Worm (Caenorhabditis elegans): ENCODE data around the gene cks-1.
A peak's percentile ranks its signal among the peaks of the same experiment; 100 is the strongest.

cks-1 gene

ce11 chrIV:8513619-8514018, at the start of gene cks-1:
cks-1 (plus strand) TSS chrIV:8513919.
- TF ChIP-seq nhr-28 (tag; optimal IDR thresholded peaks at IDR 0.05) = no peak
- TF ChIP-seq cnd-1 (tag; optimal IDR thresholded peaks at IDR 0.05) = no peak
- no peak for TF ChIP-seq zip-8 (tag; optimal IDR thresholded peaks at IDR 0.05)
- TF ChIP-seq mab-5 (tag; optimal IDR thresholded peaks at IDR 0.05) = no peak
- TF ChIP-seq nhr-12 (tag; optimal IDR thresholded peaks at IDR 0.05) = no peak
- TF ChIP-seq lin-32 (GFP tag; optimal IDR thresholded peaks at IDR 0.05) = no peak
- TF ChIP-seq nhr-237 (tag; optimal IDR thresholded peaks at IDR 0.05) = no peak
- TF ChIP-seq M03D4.4 (tag; optimal IDR thresholded peaks at IDR 0.05) = no peak
- TF ChIP-seq elt-1 (tag; optimal IDR thresholded peaks at IDR 0.05; ENCODE audit: borderline replicate concordance, insufficient read depth) = no peak
- TF ChIP-seq nhr-76 (tag; optimal IDR thresholded peaks at IDR 0.05) = no peak

- no peak for TF ChIP-seq sem-2 (GFP tag; optimal IDR thresholded peaks at IDR 0.05)
- no peak for TF ChIP-seq blmp-1 (tag; optimal IDR thresholded peaks at IDR 0.05)
- TF ChIP-seq elt-1 (tag; optimal IDR thresholded peaks at IDR 0.05; ENCODE audit: borderline replicate concordance, insufficient read depth) = no peak
- no peak for TF ChIP-seq nhr-28 (tag; optimal IDR thresholded peaks at IDR 0.05)
- TF ChIP-seq M03D4.4 (tag; optimal IDR thresholded peaks at IDR 0.05) = no peak
- no peak for TF ChIP-seq ham-2 (GFP tag; optimal IDR thresholded peaks at IDR 0.05)
- TF ChIP-seq mab-5 (tag; optimal IDR thresholded peaks at IDR 0.05) = no peak
- no peak for TF ChIP-seq nhr-76 (tag; optimal IDR thresholded peaks at IDR 0.05)
These were observed 49.5 kb upstream of the cks-1 start for ce11 chrIV:8464187-8464586.

DNA sequence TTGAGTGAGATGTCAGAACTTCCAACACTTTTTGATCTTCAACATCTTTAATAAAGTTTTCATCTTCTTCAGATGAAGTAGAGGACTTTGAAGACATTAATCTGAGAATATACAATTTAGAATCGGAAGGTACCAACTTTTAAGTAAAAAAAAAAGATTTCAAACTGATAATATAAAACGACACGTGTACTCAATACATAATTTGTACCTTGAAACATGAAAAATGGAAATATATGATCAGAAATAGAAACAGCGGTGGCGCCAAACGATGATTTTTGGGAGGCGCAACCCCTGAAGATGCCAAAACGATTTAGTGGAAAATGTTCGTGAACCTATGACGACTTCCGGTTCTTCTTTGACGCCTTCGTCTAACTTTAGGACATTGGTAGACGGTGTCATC, 41.2 kb upstream of the cks-1 start, which contains the start of gene oat-1:
Gene oat-1, minus strand, starts transcription at position 101 of the 400 bp plus-strand sequence.
- TF ChIP-seq ceh-83 (GFP tag; optimal IDR thresholded peaks at IDR 0.05) (no peak), M03D4.4 (tag; optimal IDR thresholded peaks at IDR 0.05) (no peak), nhr-237 (tag; optimal IDR thresholded peaks at IDR 0.05) (no peak), mep-1 (tag; optimal IDR thresholded peaks at IDR 0.05) (no peak), ceh-43 (GFP tag; optimal IDR thresholded peaks at IDR 0.05) (no peak), unc-120 (tag; optimal IDR thresholded peaks at IDR 0.05; ENCODE audit: poor library complexity, severe bottlenecking) (no peak), snpc-4 (tag; optimal IDR thresholded peaks at IDR 0.05) (no peak), tbx-8 (GFP tag; optimal IDR thresholded peaks at IDR 0.05) (no peak), sem-2 (GFP tag; optimal IDR thresholded peaks at IDR 0.05) (no peak), lin-32 (GFP tag; optimal IDR thresholded peaks at IDR 0.05) (no peak), elt-1 (tag; optimal IDR thresholded peaks at IDR 0.05; ENCODE audit: borderline replicate concordance, insufficient read depth) (no peak), lin-13 (tag; optimal IDR thresholded peaks at IDR 0.05) (no peak)

- TF ChIP-seq tbx-8 (GFP tag; optimal IDR thresholded peaks at IDR 0.05) (no peak), nhr-76 (tag; optimal IDR thresholded peaks at IDR 0.05) (no peak), ces-1 (GFP tag; optimal IDR thresholded peaks at IDR 0.05) (no peak)
These were observed 40.0 kb upstream of the cks-1 start, which contains the start of gene C28C12.11 for ce11 chrIV:8473756-8474155. C28C12.11 (plus strand) TSS chrIV:8474056.

DNA sequence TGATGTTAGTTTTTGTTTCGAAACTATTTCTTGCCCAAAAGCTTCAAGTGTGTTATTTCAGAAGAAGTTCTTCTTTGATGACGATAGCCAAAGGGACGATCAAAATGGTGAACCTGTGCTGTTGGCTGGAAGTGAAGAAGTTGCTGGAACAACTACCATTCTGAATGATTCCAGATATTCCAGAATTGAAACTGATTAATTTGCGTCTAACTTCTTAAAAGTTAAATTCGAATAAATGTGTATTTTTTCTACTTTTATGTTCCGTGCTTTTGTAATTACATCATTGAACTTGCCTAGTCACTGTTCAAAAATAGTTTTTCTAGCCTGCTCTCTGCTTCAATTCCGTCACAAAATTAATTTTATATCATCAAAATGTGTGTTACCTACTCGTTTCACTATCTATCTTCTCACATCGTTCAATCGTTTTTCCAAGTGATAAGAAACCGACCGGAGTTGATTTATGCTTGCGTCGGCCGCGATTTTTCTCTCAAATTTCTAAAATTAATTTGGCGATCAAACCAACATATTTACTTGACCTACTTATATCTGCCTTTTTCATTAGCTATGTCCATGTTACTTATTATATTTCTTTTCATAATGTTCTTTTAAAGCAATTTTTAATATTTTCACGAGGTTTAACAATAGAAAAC, 38.6 kb upstream of the cks-1 start:
- TF ChIP-seq zip-8 (tag; optimal IDR thresholded peaks at IDR 0.05) (no peak), mls-2 (tag; optimal IDR thresholded peaks at IDR 0.05) (no peak), elt-1 (tag; optimal IDR thresholded peaks at IDR 0.05; ENCODE audit: borderline replicate concordance, insufficient read depth) (no peak), sem-2 (GFP tag; optimal IDR thresholded peaks at IDR 0.05) (no peak), elt-3 (tag; optimal IDR thresholded peaks at IDR 0.05) (no peak), nhr-2 (tag; optimal IDR thresholded peaks at IDR 0.05) (no peak)

- no peak for TF ChIP-seq nhr-76 (tag; optimal IDR thresholded peaks at IDR 0.05)
- TF ChIP-seq hlh-1 (tag; optimal IDR thresholded peaks at IDR 0.05) = peak; percentile 79
These were observed 37.6 kb upstream of the cks-1 start for ce11 chrIV:8476166-8476565.

- TF ChIP-seq ceh-83 (GFP tag; optimal IDR thresholded peaks at IDR 0.05) (no peak), cnd-1 (tag; optimal IDR thresholded peaks at IDR 0.05) (no peak)
These were observed 36.8 kb upstream of the cks-1 start, which contains the start of gene spp-10 for ce11 chrIV:8476880-8477279. spp-10 (plus strand) TSS chrIV:8477180.
